Worm (Caenorhabditis elegans) whole organism, L4 larva: ENCODE data around the gene M03C11.3.

ENCODE experiments used
- D1046.2 ChIP-seq: fragments of 200-800 bp; sonication (Bioruptor generic); IDR thresholded peaks from 2 replicates; pipeline ENCODE4 v1.3.6; 2022; ENCODE audit warnings: missing genetic modification characterization, missing compliant biosample characterization
- F10B5.3 ChIP-seq: sonication (generic microtip); optimal IDR thresholded peaks from 2 replicates; lab custom pipeline; 2016; ENCODE audit warnings: mild to moderate bottlenecking, missing genetic modification characterization, missing compliant biosample characterization
- F37D6.2 ChIP-seq: sonication (generic microtip); optimal IDR thresholded peaks from 2 replicates; lab custom pipeline; 2016; ENCODE audit warnings: mild to moderate bottlenecking, missing genetic modification characterization, missing compliant biosample characterization
- F44E2.7 ChIP-seq: fragments of 200-800 bp; sonication (Bioruptor generic); IDR thresholded peaks from 2 replicates; pipeline ENCODE4 v2.1.2; 2022; ENCODE audit warnings: missing genetic modification characterization, missing compliant biosample characterization
- F49E8.2 ChIP-seq: sonication (generic microtip); optimal IDR thresholded peaks from 2 replicates; lab custom pipeline; 2016; ENCODE audit warnings: missing compliant biosample characterization, mild to moderate bottlenecking, missing genetic modification characterization, borderline replicate concordance
- T20F7.1 ChIP-seq: fragments of 200-800 bp; sonication (Bioruptor generic); optimal IDR thresholded peaks from 2 replicates; lab custom pipeline; 2018; ENCODE audit warnings: mild to moderate bottlenecking, missing genetic modification characterization, missing compliant biosample characterization
- Y48G9A.11 ChIP-seq: fragments of 200-800 bp; sonication (Bioruptor generic); IDR thresholded peaks from 2 replicates; pipeline ENCODE4 v1.3.6; 2022; ENCODE audit warnings: missing genetic modification reagents, missing genetic modification characterization, missing compliant biosample characterization
- ZK337.2 ChIP-seq: fragments of 200-800 bp; sonication (Bioruptor generic); IDR thresholded peaks from 2 replicates; pipeline ENCODE4 v1.3.6; 2022; ENCODE audit warnings: missing genetic modification reagents, missing genetic modification characterization, missing compliant biosample characterization
- ZK546.5 ChIP-seq, 2 experiments: sonication (generic microtip); optimal IDR thresholded peaks; 2 replicates each; lab custom pipeline; 2017; ENCODE audit warnings: missing biosample characterization in 2 of 2, missing genetic modification characterization in 2 of 2
- aha-1 ChIP-seq: fragments of 150-350 bp; peaks from one replicate; lab custom pipeline; 2014; ENCODE audit warnings: missing biosample characterization, missing genetic modification characterization
- aly-2 ChIP-seq: sonication (generic microtip); optimal IDR thresholded peaks from 2 replicates; lab custom pipeline; 2018; ENCODE audit warnings: missing biosample characterization, missing genetic modification characterization
- arid-1 ChIP-seq: fragments of 200-800 bp; sonication (Bioruptor generic); conservative IDR thresholded peaks from 2 replicates; pipeline ENCODE4 v1.3.6; 2022; ENCODE audit warnings: missing genetic modification reagents, missing genetic modification characterization, missing compliant biosample characterization
- ceh-20 ChIP-seq: fragments of 200-800 bp; sonication (Bioruptor generic); IDR thresholded peaks from 2 replicates; pipeline ENCODE4 v1.3.6; 2022; ENCODE audit warnings: missing genetic modification reagents, missing genetic modification characterization, missing compliant biosample characterization
- ceh-44 ChIP-seq: fragments of 200-800 bp; sonication (Bioruptor generic); IDR thresholded peaks from 2 replicates; pipeline ENCODE4 v1.3.6; 2022; ENCODE audit warnings: missing genetic modification reagents, missing genetic modification characterization, missing compliant biosample characterization
- ceh-82 ChIP-seq: sonication (generic microtip); optimal IDR thresholded peaks from 2 replicates; lab custom pipeline; 2017; ENCODE audit warnings: missing biosample characterization, missing genetic modification characterization
- ces-1 ChIP-seq: fragments of 150-350 bp; sonication (generic microtip); optimal IDR thresholded peaks from 4 replicates; lab custom pipeline; 2014; ENCODE audit warnings: missing biosample characterization, missing genetic modification reagents, missing genetic modification characterization
- cey-2 ChIP-seq: sonication (generic microtip); optimal IDR thresholded peaks from 3 replicates; lab custom pipeline; 2017; ENCODE audit warnings: missing genetic modification characterization, mild to moderate bottlenecking, missing compliant biosample characterization, antibody characterized with exemption, borderline replicate concordance; ENCODE audit not compliant: insufficient read depth
- duxl-1 ChIP-seq: sonication (generic microtip); optimal IDR thresholded peaks from 2 replicates; lab custom pipeline; 2016; ENCODE audit warnings: mild to moderate bottlenecking, missing genetic modification characterization, moderate library complexity, missing compliant biosample characterization; ENCODE audit not compliant: poor library complexity
- fkh-10 ChIP-seq: fragments of 150-350 bp; optimal IDR thresholded peaks from 2 replicates; lab custom pipeline; 2014; ENCODE audit warnings: missing biosample characterization, missing genetic modification reagents, missing genetic modification characterization
- fos-1 ChIP-seq: fragments of 150-350 bp; optimal IDR thresholded peaks from 2 replicates; lab custom pipeline; 2014; ENCODE audit warnings: missing biosample characterization, missing genetic modification characterization
- hif-1 ChIP-seq, 2 experiments: sonication (generic microtip); optimal IDR thresholded peaks; 2 replicates each; lab custom pipeline; 2016 to 2017; ENCODE audit warnings: missing compliant biosample characterization in 2 of 2, missing genetic modification characterization in 2 of 2, missing genetic modification reagents in 2 of 2, missing genotype in 2 of 2, mild to moderate bottlenecking in 1 of 2
- hlh-11 ChIP-seq: fragments of 200-800 bp; sonication (Bioruptor generic); optimal IDR thresholded peaks from 2 replicates; lab custom pipeline; 2018; ENCODE audit warnings: mild to moderate bottlenecking, missing genetic modification characterization, missing compliant biosample characterization
- hlh-30 ChIP-seq: sonication (generic microtip); optimal IDR thresholded peaks from 2 replicates; lab custom pipeline; 2017; ENCODE audit warnings: antibody characterized with exemption, mild to moderate bottlenecking, missing genetic modification characterization, missing compliant biosample characterization; ENCODE audit not compliant: insufficient read depth
- hmg-1.1 ChIP-seq: fragments of 200-800 bp; sonication (Bioruptor generic); IDR thresholded peaks from 2 replicates; pipeline ENCODE4 v1.3.6; 2022; ENCODE audit warnings: missing genetic modification reagents, missing genetic modification characterization, missing compliant biosample characterization
- lin-1 ChIP-seq: fragments of 200-800 bp; sonication (Bioruptor generic); IDR thresholded peaks from 2 replicates; pipeline ENCODE4 v1.3.6; 2022; ENCODE audit warnings: missing genetic modification reagents, missing genetic modification characterization, missing compliant biosample characterization
- lin-15B ChIP-seq: fragments of 150-350 bp; sonication (generic microtip); optimal IDR thresholded peaks from 3 replicates; lab custom pipeline; 2014; ENCODE audit warnings: missing biosample characterization, missing genetic modification characterization
- lin-38 ChIP-seq: fragments of 200-800 bp; sonication (Bioruptor generic); IDR thresholded peaks from 2 replicates; pipeline ENCODE4 v1.3.6; 2022; ENCODE audit warnings: missing genetic modification reagents, missing genetic modification characterization, missing compliant biosample characterization
- lsy-2 ChIP-seq, 2 experiments: fragments of 150-350 bp in 1 of 2; sonication (generic microtip) in 1 of 2; optimal IDR thresholded peaks; 2 replicates each; lab custom pipeline; 2014 to 2017; ENCODE audit warnings: missing biosample characterization in 2 of 2, missing genetic modification characterization in 2 of 2
- madf-9 ChIP-seq: fragments of 200-800 bp; sonication (Bioruptor generic); conservative IDR thresholded peaks from 2 replicates; pipeline ENCODE4 v1.3.6; 2022; ENCODE audit warnings: missing genetic modification reagents, missing genetic modification characterization, missing compliant biosample characterization
- mdl-1 ChIP-seq, 2 experiments: fragments of 150-350 bp in 1 of 2; sonication (generic microtip) in 1 of 2; optimal IDR thresholded peaks; 2 replicates each; lab custom pipeline; 2014 to 2017; ENCODE audit warnings: missing biosample characterization in 2 of 2, missing genetic modification characterization in 2 of 2
- mdt-29 ChIP-seq: fragments of 200-800 bp; sonication (Bioruptor generic); IDR thresholded peaks from 2 replicates; pipeline ENCODE4 v1.3.6; 2022; ENCODE audit warnings: missing genetic modification reagents, missing genetic modification characterization, missing compliant biosample characterization
- mep-1 ChIP-seq: fragments of 150-350 bp; sonication (generic microtip); optimal IDR thresholded peaks from 3 replicates; lab custom pipeline; 2014; ENCODE audit warnings: missing biosample characterization, missing genetic modification characterization
- mxl-3 ChIP-seq: fragments of 200-800 bp; sonication (Bioruptor generic); optimal IDR thresholded peaks from 2 replicates; lab custom pipeline; 2018; ENCODE audit warnings: mild to moderate bottlenecking, missing genetic modification characterization, missing compliant biosample characterization
- nhr-10 ChIP-seq: fragments of 150-350 bp; optimal IDR thresholded peaks from 2 replicates; lab custom pipeline; 2014; ENCODE audit warnings: missing biosample characterization, missing genetic modification characterization
- nhr-11 ChIP-seq: fragments of 150-350 bp; optimal IDR thresholded peaks from 2 replicates; lab custom pipeline; 2014; ENCODE audit warnings: missing biosample characterization, missing genetic modification characterization
- nhr-237 ChIP-seq: sonication (generic microtip); optimal IDR thresholded peaks from 2 replicates; lab custom pipeline; 2017; ENCODE audit warnings: missing biosample characterization, missing genetic modification characterization
- nhr-28 ChIP-seq: fragments of 150-350 bp; optimal IDR thresholded peaks from 2 replicates; lab custom pipeline; 2014; ENCODE audit warnings: missing biosample characterization, missing genetic modification characterization
- nhr-6 ChIP-seq: fragments of 150-350 bp; optimal IDR thresholded peaks from 2 replicates; lab custom pipeline; 2014; ENCODE audit warnings: missing biosample characterization, missing genetic modification characterization
- nhr-77 ChIP-seq: fragments of 150-350 bp; optimal IDR thresholded peaks from 2 replicates; lab custom pipeline; 2014; ENCODE audit warnings: missing biosample characterization, missing genetic modification characterization
- php-3 ChIP-seq: fragments of 200-800 bp; sonication (Bioruptor generic); IDR thresholded peaks from 2 replicates; pipeline ENCODE4 v1.3.6; 2022; ENCODE audit warnings: missing genetic modification reagents, missing genetic modification characterization, missing compliant biosample characterization
- skn-1 ChIP-seq: fragments of 150-350 bp; optimal IDR thresholded peaks from 2 replicates; lab custom pipeline; 2014; ENCODE audit warnings: missing biosample characterization, missing genetic modification characterization
- snpc-1.2 ChIP-seq: fragments of 200-800 bp; sonication (Bioruptor generic); IDR thresholded peaks from 2 replicates; pipeline ENCODE4 v1.3.6; 2022; ENCODE audit warnings: missing genetic modification reagents, missing genetic modification characterization, missing compliant biosample characterization
- snpc-4 ChIP-seq: fragments of 150-350 bp; optimal IDR thresholded peaks from 2 replicates; lab custom pipeline; 2014; ENCODE audit warnings: missing biosample characterization, missing genetic modification characterization
- spr-3 ChIP-seq: fragments of 200-800 bp; sonication (Bioruptor generic); optimal IDR thresholded peaks from 2 replicates; lab custom pipeline; 2018; ENCODE audit warnings: mild to moderate bottlenecking, missing genetic modification characterization, missing compliant biosample characterization
- tra-1 ChIP-seq: fragments of 200-800 bp; sonication (Bioruptor generic); IDR thresholded peaks from 2 replicates; pipeline ENCODE4 v1.3.6; 2022; ENCODE audit warnings: missing genetic modification reagents, missing genetic modification characterization, missing compliant biosample characterization
- vab-7 ChIP-seq: fragments of 200-800 bp; sonication (Bioruptor generic); IDR thresholded peaks from 2 replicates; pipeline ENCODE4 v1.3.6; 2022; ENCODE audit warnings: missing genetic modification reagents, missing genetic modification characterization, missing compliant biosample characterization
- zag-1 ChIP-seq: fragments of 150-350 bp; optimal IDR thresholded peaks from 2 replicates; lab custom pipeline; 2014; ENCODE audit warnings: missing biosample characterization, missing genetic modification characterization
- ztf-11 ChIP-seq: fragments of 150-350 bp; optimal IDR thresholded peaks from 2 replicates; lab custom pipeline; 2014; ENCODE audit warnings: missing biosample characterization, missing genetic modification characterization
- ztf-7 ChIP-seq: fragments of 150-350 bp; optimal IDR thresholded peaks from 2 replicates; lab custom pipeline; 2014; ENCODE audit warnings: missing biosample characterization, missing genetic modification characterization

Gene M03C11.3

ce11 chrIII:10460427-10461163 is 55.7 kb downstream of the M03C11.3 start, which contains the start of gene ecps-1 (continued):
- peak; percentile 80 for TF ChIP-seq duxl-1 (tag; lab: Kevin White, UChicago)
- peak; percentile 79 for TF ChIP-seq nhr-6 (tag; lab: Kevin White, UChicago)
- no peak for TF ChIP-seq skn-1 (tag; lab: Kevin White, UChicago)
- TF ChIP-seq tra-1 (GFP tag; lab: Robert Waterston, UW) = peak; percentile 90
- TF ChIP-seq hif-1 (tag; optimal IDR thresholded peaks at IDR 0.05; lab: Kevin White, UChicago) = peak in 1 of 2 experiments; percentile 92
- peak; percentile 24 for TF ChIP-seq F37D6.2 (tag; lab: Kevin White, UChicago)
- peak; percentile 70 for TF ChIP-seq hlh-11 (tag; lab: Kevin White, UChicago)
- TF ChIP-seq nhr-28 (tag; lab: Kevin White, UChicago) = peak; percentile 71
- no peak for TF ChIP-seq F10B5.3 (tag; lab: Kevin White, UChicago)
- TF ChIP-seq php-3 (GFP tag; lab: Robert Waterston, UW) = 0 out of 2 replicates have a peak, but pooled peaks have one; percentile 32
- no peak for TF ChIP-seq zag-1 (tag; lab: Kevin White, UChicago)
- TF ChIP-seq mxl-3 (GFP tag; lab: Kevin White, UChicago) = peak; percentile 74
- no peak for TF ChIP-seq snpc-4 (tag; lab: Kevin White, UChicago)
- peak; percentile 82 for TF ChIP-seq vab-7 (GFP tag; lab: Robert Waterston, UW)
- TF ChIP-seq snpc-1.2 (GFP tag; lab: Robert Waterston, UW) = 0 out of 2 replicates have a peak, but pooled peaks have one; percentile 38
- TF ChIP-seq mep-1 (tag; lab: Kevin White, UChicago) = peak; percentile 94
- TF ChIP-seq cey-2 = no peak
- peak; percentile 42 for TF ChIP-seq nhr-10
- TF ChIP-seq lin-1 = peak; percentile 34; the same call in 1 of the 2 replicates
- TF ChIP-seq madf-9 (GFP tag; lab: Robert Waterston, UW) = peak; percentile 85
- TF ChIP-seq lin-38 = peak; percentile 99
- TF ChIP-seq ceh-82 = no peak
- TF ChIP-seq lin-15B = peak; percentile 88
- peak; percentile 80; the same call in 1 of the 2 replicates for TF ChIP-seq ceh-44 (GFP tag; lab: Robert Waterston, UW)
- peak; percentile 61 for TF ChIP-seq nhr-11 (tag; lab: Kevin White, UChicago)
- TF ChIP-seq fos-1 (tag; lab: Kevin White, UChicago) = peak; percentile 12
- no peak for TF ChIP-seq aly-2
- no peak for TF ChIP-seq ZK546.5 (tag; optimal IDR thresholded peaks at IDR 0.05; lab: Kevin White, UChicago)
- peak; percentile 75 for TF ChIP-seq hmg-1.1 (GFP tag; lab: Robert Waterston, UW)
- TF ChIP-seq mdl-1 (tag; optimal IDR thresholded peaks at IDR 0.05; lab: Kevin White, UChicago) = peak; percentile 61 to 75
- no peak for TF ChIP-seq T20F7.1
- TF ChIP-seq F49E8.2 (tag; lab: Kevin White, UChicago) = peak; percentile 67
- TF ChIP-seq D1046.2 = no peak
- peak; percentile 55 to 94 for TF ChIP-seq lsy-2 (tag; optimal IDR thresholded peaks at IDR 0.05; lab: Kevin White, UChicago)
- TF ChIP-seq ZK337.2 (GFP tag; lab: Robert Waterston, UW) = peak; percentile 77
- TF ChIP-seq aha-1 (tag; lab: Kevin White, UChicago) = peak; percentile 94
- no peak for TF ChIP-seq F44E2.7 (GFP tag; lab: Robert Waterston, UW)
- no peak for TF ChIP-seq nhr-237 (tag; lab: Kevin White, UChicago)
- TF ChIP-seq hlh-30 (tag; lab: Kevin White, UChicago) = no peak
- peak; percentile 78 for TF ChIP-seq Y48G9A.11 (GFP tag; lab: Robert Waterston, UW)
- peak; percentile 84 for TF ChIP-seq nhr-77 (tag; lab: Kevin White, UChicago)
- TF ChIP-seq fkh-10 (GFP tag; lab: Kevin White, UChicago) = peak; percentile 26
- peak; percentile 7 for TF ChIP-seq ces-1 (GFP tag; lab: Kevin White, UChicago)
- TF ChIP-seq ztf-11 = no peak
- TF ChIP-seq arid-1 = peak; percentile 86
- TF ChIP-seq ceh-20 (GFP tag; lab: Robert Waterston, UW) = peak; percentile 70; the same call in 1 of the 2 replicates
- TF ChIP-seq ztf-7 (tag; lab: Kevin White, UChicago) = peak; percentile 43
- TF ChIP-seq spr-3 (GFP tag; lab: Kevin White, UChicago) = no peak
- peak; percentile 64 for TF ChIP-seq mdt-29 (GFP tag; lab: Robert Waterston, UW)
